Worm (Caenorhabditis elegans): ENCODE measurements around the gene F52C9.5.
A peak's percentile ranks its signal among the peaks of the same experiment; 100 is the strongest.

Gene F52C9.5

DNA sequence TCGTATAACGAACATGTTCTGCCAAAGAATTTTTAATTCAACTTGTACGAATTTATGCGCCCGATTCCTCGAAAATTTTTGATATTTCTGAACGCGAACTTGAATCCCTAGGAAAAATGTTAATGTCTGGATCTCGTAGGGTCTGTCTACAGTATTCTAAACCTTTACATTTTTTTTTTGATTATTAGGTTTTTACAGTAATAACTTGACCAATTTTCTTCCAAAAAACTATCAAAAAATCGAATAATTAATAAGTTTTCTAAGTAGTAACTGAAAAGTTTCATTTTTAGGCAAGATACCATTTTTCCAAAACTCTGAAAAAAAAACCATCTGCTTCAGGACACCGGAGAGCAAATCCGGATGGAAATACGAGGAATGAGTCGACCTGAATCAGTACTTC is 7.7 kb upstream of the F52C9.5 start:
- no peak for TF ChIP-seq tab-1 (GFP tag; IDR thresholded peaks at IDR 0.05)
- TF ChIP-seq cog-1 (tag; optimal IDR thresholded peaks at IDR 0.05), result no peak
- no peak for TF ChIP-seq ztf-23 (GFP tag; IDR thresholded peaks at IDR 0.05)
- no peak for TF ChIP-seq flt-1 (GFP tag; IDR thresholded peaks at IDR 0.05)
- no peak for TF ChIP-seq T22C8.4 (GFP tag; IDR thresholded peaks at IDR 0.05)
- no peak for TF ChIP-seq klf-2 (GFP tag; conservative IDR thresholded peaks at IDR 0.05)

DNA sequence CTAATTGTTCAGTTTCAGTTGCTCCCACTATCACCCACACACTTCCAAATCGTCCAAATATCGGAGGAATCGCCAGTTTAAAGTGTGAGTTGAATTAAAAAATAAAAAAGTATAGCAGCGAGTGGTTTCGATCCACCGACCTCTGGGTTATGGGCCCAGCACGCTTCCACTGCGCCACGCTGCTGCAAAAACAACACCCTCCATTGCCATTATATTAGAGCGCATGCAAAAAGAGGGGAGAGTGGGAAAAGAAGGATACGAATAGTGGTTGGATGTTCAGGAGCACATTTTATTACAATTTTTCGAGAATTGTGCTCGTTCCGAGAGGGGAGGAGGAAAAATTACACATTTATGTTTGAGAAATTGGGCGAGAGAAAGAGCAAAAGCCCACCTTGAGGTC is 7.2 kb upstream of the F52C9.5 start:
- TF ChIP-seq flt-1 (GFP tag; IDR thresholded peaks at IDR 0.05) (peak; percentile 96), klf-2 (GFP tag; conservative IDR thresholded peaks at IDR 0.05) (peak; percentile 92), tab-1 (GFP tag; IDR thresholded peaks at IDR 0.05) (peak; percentile 95), med-1 (GFP tag; optimal IDR thresholded peaks at IDR 0.05; ENCODE audit: insufficient read depth) (peak; percentile 71), ztf-23 (GFP tag; IDR thresholded peaks at IDR 0.05) (peak; percentile 95), ref-1 (GFP tag; conservative IDR thresholded peaks at IDR 0.05) (peak; percentile 88), ztf-29 (GFP tag; IDR thresholded peaks at IDR 0.05) (peak; percentile 95), T22C8.4 (GFP tag; IDR thresholded peaks at IDR 0.05) (peak; percentile 94), cog-1 (tag; optimal IDR thresholded peaks at IDR 0.05) (peak; percentile 78)

DNA sequence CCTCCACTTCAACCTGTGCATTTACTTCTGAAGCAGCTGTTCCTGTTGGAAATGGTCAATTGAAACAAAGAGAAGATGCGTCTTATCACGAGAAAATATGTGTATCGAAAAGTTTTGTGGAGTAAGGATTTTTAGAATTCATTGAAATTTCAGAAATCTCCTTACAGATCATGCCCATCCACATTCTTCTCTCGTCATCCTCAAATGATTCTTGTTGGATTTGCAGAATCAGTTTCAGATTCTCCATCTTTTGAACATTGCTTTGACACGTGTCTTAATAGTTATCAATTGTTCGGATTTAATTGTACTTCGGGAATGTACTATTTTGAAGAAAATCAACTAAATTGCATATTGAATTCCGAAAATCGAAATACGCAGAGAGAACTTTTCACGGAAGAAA is 2.0 kb downstream of the F52C9.5 start:
- TF ChIP-seq ref-1 (GFP tag; conservative IDR thresholded peaks at IDR 0.05), result no peak

DNA sequence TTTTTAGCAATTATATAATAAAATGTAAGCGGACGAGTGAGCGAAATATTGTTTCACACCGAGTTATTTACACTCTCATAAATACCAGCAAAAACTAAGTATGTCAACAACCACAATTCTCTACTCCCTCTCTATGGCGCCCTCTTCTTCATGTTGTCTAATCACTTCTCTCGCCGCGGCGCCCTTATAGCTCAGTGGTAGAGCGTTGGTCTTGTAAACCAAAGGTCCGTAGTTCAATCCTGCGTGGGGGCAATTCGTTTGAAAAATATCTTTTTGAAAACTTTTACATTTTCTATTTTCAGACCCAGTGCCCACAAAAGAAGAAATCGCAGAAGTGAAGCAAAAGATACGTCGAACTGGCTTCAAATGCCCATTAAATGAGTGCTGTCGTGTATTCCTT is 3.7 kb downstream of the F52C9.5 start:
- TF ChIP-seq ref-1 (GFP tag; conservative IDR thresholded peaks at IDR 0.05) (peak; percentile 67), cog-1 (tag; optimal IDR thresholded peaks at IDR 0.05) (peak; percentile 49), ztf-29 (GFP tag; IDR thresholded peaks at IDR 0.05) (peak; percentile 77), med-1 (GFP tag; optimal IDR thresholded peaks at IDR 0.05; ENCODE audit: insufficient read depth) (no peak), T22C8.4 (GFP tag; IDR thresholded peaks at IDR 0.05) (peak; percentile 77; the same call in 1 of the 2 replicates), flt-1 (GFP tag; IDR thresholded peaks at IDR 0.05) (peak; percentile 74), ztf-23 (GFP tag; IDR thresholded peaks at IDR 0.05) (peak; percentile 92), klf-2 (GFP tag; conservative IDR thresholded peaks at IDR 0.05) (peak; percentile 92), tab-1 (GFP tag; IDR thresholded peaks at IDR 0.05) (peak; percentile 85)

DNA sequence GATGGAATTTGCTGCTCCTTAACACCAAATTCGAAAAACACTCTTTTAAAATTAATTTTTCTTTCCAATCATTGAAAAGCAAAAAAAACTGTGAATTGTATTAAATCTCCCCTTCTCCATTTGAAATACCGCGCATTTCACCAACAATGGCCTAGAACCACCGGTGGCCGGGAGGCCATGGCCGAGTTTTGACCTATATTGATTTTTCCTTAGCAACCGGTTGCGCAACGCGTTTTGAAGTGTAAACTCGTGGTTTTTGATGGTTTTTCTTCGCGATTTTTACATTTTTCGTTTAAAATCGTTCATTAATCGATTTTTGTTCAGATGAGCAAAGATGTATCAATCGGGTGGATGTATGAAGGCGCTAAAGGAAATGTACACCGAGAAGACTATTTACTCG is 6.3 kb downstream of the F52C9.5 start, which contains the start of gene mog-3:
TSS of gene mog-3 (plus strand) at position 319 of the 400 bp plus-strand sequence.
- TF ChIP-seq klf-2 (GFP tag; conservative IDR thresholded peaks at IDR 0.05), result peak; percentile 61; the same call in 1 of the 2 replicates
- TF ChIP-seq T22C8.4 (GFP tag; IDR thresholded peaks at IDR 0.05), result peak; percentile 94
- no peak for TF ChIP-seq ref-1 (GFP tag; conservative IDR thresholded peaks at IDR 0.05)
- no peak for TF ChIP-seq ztf-29 (GFP tag; IDR thresholded peaks at IDR 0.05)
- peak; percentile 76 for TF ChIP-seq ztf-23 (GFP tag; IDR thresholded peaks at IDR 0.05)
- TF ChIP-seq cog-1 (tag; optimal IDR thresholded peaks at IDR 0.05), result no peak
- no peak for TF ChIP-seq med-1 (GFP tag; optimal IDR thresholded peaks at IDR 0.05; ENCODE audit: insufficient read depth)
- TF ChIP-seq tab-1 (GFP tag; IDR thresholded peaks at IDR 0.05), result no peak
- peak; percentile 15; the same call in 1 of the 2 replicates for TF ChIP-seq flt-1 (GFP tag; IDR thresholded peaks at IDR 0.05)

DNA sequence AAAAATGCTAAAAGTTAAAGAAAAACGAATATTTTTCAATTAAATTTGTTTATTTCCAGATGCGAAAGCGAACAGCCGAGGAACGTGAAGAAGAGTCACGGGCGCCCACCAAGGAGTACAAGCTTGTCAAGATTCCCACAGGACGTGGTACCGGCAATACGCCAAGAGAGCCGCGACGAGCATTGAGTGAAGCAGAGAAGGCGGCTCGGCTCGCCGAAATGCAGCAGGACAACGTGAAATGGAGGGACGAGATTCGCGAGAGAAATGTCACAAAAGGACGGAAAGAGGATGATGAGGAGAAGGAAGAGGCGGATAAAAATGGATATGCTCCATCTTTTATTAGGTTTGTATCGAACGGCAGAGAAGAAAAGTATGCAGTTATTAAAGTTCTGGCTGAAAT is 8.4 kb downstream of the F52C9.5 start:
- TF ChIP-seq cog-1 (tag; optimal IDR thresholded peaks at IDR 0.05) (no peak), tab-1 (GFP tag; IDR thresholded peaks at IDR 0.05) (no peak), ref-1 (GFP tag; conservative IDR thresholded peaks at IDR 0.05) (no peak), ztf-29 (GFP tag; IDR thresholded peaks at IDR 0.05) (no peak), med-1 (GFP tag; optimal IDR thresholded peaks at IDR 0.05; ENCODE audit: insufficient read depth) (no peak), ztf-23 (GFP tag; IDR thresholded peaks at IDR 0.05) (no peak), klf-2 (GFP tag; conservative IDR thresholded peaks at IDR 0.05) (no peak), flt-1 (GFP tag; IDR thresholded peaks at IDR 0.05) (no peak), T22C8.4 (GFP tag; IDR thresholded peaks at IDR 0.05) (no peak)

DNA sequence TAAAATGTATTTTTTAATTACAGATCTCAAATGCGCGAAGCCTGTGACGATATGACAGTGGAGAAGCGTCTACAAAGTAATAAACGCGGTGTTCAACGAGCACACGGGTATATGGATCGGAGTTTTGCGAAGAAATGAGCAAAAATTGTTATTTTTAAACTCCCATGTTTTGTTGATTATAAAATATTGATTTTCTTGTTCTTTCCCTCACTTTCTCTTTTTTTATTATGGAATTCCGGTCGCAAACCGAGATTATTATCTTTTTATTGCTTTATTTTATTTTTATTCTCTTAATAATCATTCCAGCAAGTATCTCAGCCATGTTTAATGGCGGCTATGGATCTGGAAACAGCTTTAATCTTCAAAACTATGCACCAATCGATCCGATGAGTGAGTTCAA is 8.9 kb downstream of the F52C9.5 start, which contains the start of gene pqe-1:
TSS of gene pqe-1 (plus strand) at position 301 of the 400 bp plus-strand sequence.
- no peak for TF ChIP-seq tab-1 (GFP tag; IDR thresholded peaks at IDR 0.05)
- TF ChIP-seq T22C8.4 (GFP tag; IDR thresholded peaks at IDR 0.05), result no peak
- TF ChIP-seq ztf-23 (GFP tag; IDR thresholded peaks at IDR 0.05), result no peak
- TF ChIP-seq ztf-29 (GFP tag; IDR thresholded peaks at IDR 0.05), result no peak
- no peak for TF ChIP-seq ref-1 (GFP tag; conservative IDR thresholded peaks at IDR 0.05)
- TF ChIP-seq flt-1 (GFP tag; IDR thresholded peaks at IDR 0.05), result no peak
- TF ChIP-seq med-1 (GFP tag; optimal IDR thresholded peaks at IDR 0.05; ENCODE audit: insufficient read depth), result no peak

DNA sequence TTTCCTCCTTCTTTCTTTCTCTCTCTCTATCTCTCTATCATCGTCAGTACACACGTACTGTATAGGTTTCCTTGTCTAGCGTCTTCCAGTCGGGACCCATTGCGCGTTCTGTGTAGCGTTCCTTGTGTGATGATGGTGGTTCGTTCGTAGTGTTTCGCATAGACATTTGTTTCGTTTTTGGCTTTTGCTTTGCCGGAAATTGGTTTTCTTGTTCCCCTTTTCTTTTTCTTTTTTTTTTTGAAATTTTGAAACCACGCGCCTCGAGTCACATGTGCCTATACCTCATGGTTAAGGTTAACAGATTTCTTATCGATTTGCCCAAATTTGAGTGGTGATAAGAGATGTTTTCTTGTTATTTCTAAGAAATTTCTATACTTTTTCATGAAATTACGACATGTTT is 16.6 kb downstream of the F52C9.5 start:
- TF ChIP-seq tab-1 (GFP tag; IDR thresholded peaks at IDR 0.05), result no peak
- TF ChIP-seq ztf-23 (GFP tag; IDR thresholded peaks at IDR 0.05), result no peak
- TF ChIP-seq ztf-29 (GFP tag; IDR thresholded peaks at IDR 0.05), result no peak
- TF ChIP-seq klf-2 (GFP tag; conservative IDR thresholded peaks at IDR 0.05), result no peak
- TF ChIP-seq flt-1 (GFP tag; IDR thresholded peaks at IDR 0.05), result no peak
- TF ChIP-seq cog-1 (tag; optimal IDR thresholded peaks at IDR 0.05), result no peak
- TF ChIP-seq ref-1 (GFP tag; conservative IDR thresholded peaks at IDR 0.05), result no peak
- TF ChIP-seq med-1 (GFP tag; optimal IDR thresholded peaks at IDR 0.05; ENCODE audit: insufficient read depth), result no peak
- no peak for TF ChIP-seq T22C8.4 (GFP tag; IDR thresholded peaks at IDR 0.05)

DNA sequence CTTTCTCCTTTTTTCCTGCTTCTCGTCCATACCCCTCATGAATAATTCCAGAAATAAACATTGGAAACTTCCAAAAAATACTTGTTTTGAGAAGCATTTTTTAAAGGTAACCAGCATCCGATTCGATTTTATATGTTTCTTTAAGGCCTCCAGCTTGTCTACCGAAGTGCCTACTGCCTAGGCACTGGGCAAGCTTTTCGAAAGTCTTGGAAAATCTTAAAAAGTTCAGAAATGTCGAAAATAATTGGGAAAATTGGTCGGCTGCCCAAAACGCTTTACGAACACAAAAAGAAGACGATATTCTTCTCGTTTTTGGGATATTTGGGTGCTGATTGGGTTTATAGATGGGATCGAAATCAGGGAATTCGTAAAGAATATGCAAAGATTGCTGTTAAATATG is 19.6 kb downstream of the F52C9.5 start, which contains the start of gene F52C9.3:
TSS of gene F52C9.3 (plus strand) at position 225 of the 400 bp plus-strand sequence.
- no peak for TF ChIP-seq med-1 (GFP tag; optimal IDR thresholded peaks at IDR 0.05; ENCODE audit: insufficient read depth)
- TF ChIP-seq flt-1 (GFP tag; IDR thresholded peaks at IDR 0.05), result no peak
- TF ChIP-seq ztf-23 (GFP tag; IDR thresholded peaks at IDR 0.05), result no peak
- TF ChIP-seq ztf-29 (GFP tag; IDR thresholded peaks at IDR 0.05), result no peak
- TF ChIP-seq cog-1 (tag; optimal IDR thresholded peaks at IDR 0.05), result no peak
- no peak for TF ChIP-seq T22C8.4 (GFP tag; IDR thresholded peaks at IDR 0.05)
- TF ChIP-seq klf-2 (GFP tag; conservative IDR thresholded peaks at IDR 0.05), result no peak
- no peak for TF ChIP-seq tab-1 (GFP tag; IDR thresholded peaks at IDR 0.05)
- no peak for TF ChIP-seq ref-1 (GFP tag; conservative IDR thresholded peaks at IDR 0.05)

DNA sequence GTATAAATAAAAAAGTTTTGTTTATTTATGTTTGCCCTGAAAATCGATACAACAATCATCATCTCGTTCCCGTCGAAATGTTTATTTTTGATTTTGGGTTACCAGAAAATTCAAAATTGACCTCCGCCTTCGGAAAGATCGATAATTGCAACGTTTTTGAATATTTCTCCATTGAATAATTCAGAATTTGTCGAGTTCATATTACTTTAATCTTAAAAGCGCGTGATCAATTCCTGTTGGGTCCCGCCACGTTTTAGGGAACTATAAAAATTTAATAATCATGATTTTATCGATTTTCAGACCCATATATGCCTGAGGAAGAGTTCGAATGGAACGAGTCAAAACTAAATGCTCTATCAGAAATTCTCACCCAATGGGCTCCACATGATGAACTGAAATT is 24.3 kb downstream of the F52C9.5 start, which contains the start of gene sorf-2:
TSS of gene sorf-2 (plus strand) at position 301 of the 400 bp plus-strand sequence.
- TF ChIP-seq ztf-23 (GFP tag; IDR thresholded peaks at IDR 0.05) (no peak), klf-2 (GFP tag; conservative IDR thresholded peaks at IDR 0.05) (no peak), flt-1 (GFP tag; IDR thresholded peaks at IDR 0.05) (no peak), ztf-29 (GFP tag; IDR thresholded peaks at IDR 0.05) (no peak), cog-1 (tag; optimal IDR thresholded peaks at IDR 0.05) (no peak), ref-1 (GFP tag; conservative IDR thresholded peaks at IDR 0.05) (no peak), T22C8.4 (GFP tag; IDR thresholded peaks at IDR 0.05) (no peak), tab-1 (GFP tag; IDR thresholded peaks at IDR 0.05) (no peak)

All from whole organism, midembryonic.